Worm (Caenorhabditis elegans) whole organism, dauer: Measurements from ENCODE around the gene ile-2.

ENCODE experiments used
- unc-62 ChIP-seq: sonication (generic microtip); optimal IDR thresholded peaks from 2 replicates; lab custom pipeline; 2017; ENCODE audit warnings: missing biosample characterization, missing genetic modification reagents, missing genetic modification characterization

The ile-2 gene

ce11 chrX:784853-785252 is 16.5 kb downstream of the ile-2 start, which contains the start of gene T04G9.6:
Gene T04G9.6, minus strand, starts transcription at chrX:784953.
- no peak for TF ChIP-seq unc-62 (GFP tag; lab: Kevin White, UChicago)

ce11 chrX:785368-785767 is 17.0 kb downstream of the ile-2 start:
- no peak for TF ChIP-seq unc-62 (GFP tag; lab: Kevin White, UChicago)

ce11 chrX:787992-788391 is 19.6 kb downstream of the ile-2 start, which contains the start of gene attf-5:
Gene attf-5, plus strand, starts transcription at chrX:788353.
- no peak for TF ChIP-seq unc-62 (GFP tag; lab: Kevin White, UChicago)

ce11 chrX:789848-790247 is 21.5 kb downstream of the ile-2 start:
- no peak for TF ChIP-seq unc-62 (GFP tag; lab: Kevin White, UChicago)

- TF ChIP-seq unc-62 (GFP tag; lab: Kevin White, UChicago): no peak
Observed at ce11 chrX:790593-790992, 22.2 kb downstream of the ile-2 start.

ce11 chrX:802478-802877 is 34.1 kb downstream of the ile-2 start, which contains the start of gene gtr-1:
Gene gtr-1, plus strand, starts transcription at chrX:802778.
- TF ChIP-seq unc-62 (GFP tag; lab: Kevin White, UChicago): no peak

ce11 chrX:806515-806914 is 38.1 kb downstream of the ile-2 start:
- no peak for TF ChIP-seq unc-62 (GFP tag; lab: Kevin White, UChicago)

ce11 chrX:810694-811093 is 42.3 kb downstream of the ile-2 start, which contains the start of gene F25E2.2:
Gene F25E2.2, minus strand, starts transcription at chrX:810794.
- no peak for TF ChIP-seq unc-62 (GFP tag; lab: Kevin White, UChicago)

- TF ChIP-seq unc-62 (GFP tag; lab: Kevin White, UChicago): no peak
Observed at ce11 chrX:812264-812663, 43.9 kb downstream of the ile-2 start.

- no peak for TF ChIP-seq unc-62 (GFP tag; lab: Kevin White, UChicago)
Observed at ce11 chrX:813063-813462, 44.7 kb downstream of the ile-2 start, which contains the start of gene F25E2.3. Gene F25E2.3, minus strand, starts transcription at chrX:813163.

- TF ChIP-seq unc-62 (GFP tag; lab: Kevin White, UChicago): no peak
Observed at ce11 chrX:815929-816328, 47.5 kb downstream of the ile-2 start, which contains the start of gene ifd-2. Gene ifd-2, minus strand, starts transcription at chrX:815929.

ce11 chrX:817984-818383 is 49.6 kb downstream of the ile-2 start:
- no peak for TF ChIP-seq unc-62 (GFP tag; lab: Kevin White, UChicago)
